Worm (Caenorhabditis elegans) whole organism, L4 larva: Measurements from ENCODE around the gene lys-8.

Experiments
- D1046.2 ChIP-seq: fragments of 200-800 bp; sonication (Bioruptor generic); IDR thresholded peaks from 2 replicates; pipeline ENCODE4 v1.3.6; 2022; ENCODE audit warnings: missing genetic modification characterization, missing compliant biosample characterization
- F26F4.8 ChIP-seq: fragments of 200-800 bp; sonication (Bioruptor generic); conservative IDR thresholded peaks from 2 replicates; pipeline ENCODE4 v1.3.6; 2022; ENCODE audit warnings: missing genetic modification characterization, missing compliant biosample characterization
- F44E2.7 ChIP-seq: fragments of 200-800 bp; sonication (Bioruptor generic); IDR thresholded peaks from 2 replicates; pipeline ENCODE4 v2.1.2; 2022; ENCODE audit warnings: missing genetic modification characterization, missing compliant biosample characterization
- F49E8.2 ChIP-seq: sonication (generic microtip); optimal IDR thresholded peaks from 2 replicates; lab custom pipeline; 2016; ENCODE audit warnings: missing compliant biosample characterization, mild to moderate bottlenecking, missing genetic modification characterization, borderline replicate concordance
- Y75B8A.6 ChIP-seq: fragments of 200-800 bp; sonication (Bioruptor generic); IDR thresholded peaks from 2 replicates; pipeline ENCODE4 v1.3.6; 2022; ENCODE audit warnings: missing genetic modification reagents, missing genetic modification characterization, missing compliant biosample characterization
- arid-1 ChIP-seq: fragments of 200-800 bp; sonication (Bioruptor generic); conservative IDR thresholded peaks from 2 replicates; pipeline ENCODE4 v1.3.6; 2022; ENCODE audit warnings: missing genetic modification reagents, missing genetic modification characterization, missing compliant biosample characterization
- ceh-20 ChIP-seq: fragments of 200-800 bp; sonication (Bioruptor generic); IDR thresholded peaks from 2 replicates; pipeline ENCODE4 v1.3.6; 2022; ENCODE audit warnings: missing genetic modification reagents, missing genetic modification characterization, missing compliant biosample characterization
- cey-2 ChIP-seq: sonication (generic microtip); optimal IDR thresholded peaks from 3 replicates; lab custom pipeline; 2017; ENCODE audit warnings: missing genetic modification characterization, mild to moderate bottlenecking, missing compliant biosample characterization, antibody characterized with exemption, borderline replicate concordance; ENCODE audit not compliant: insufficient read depth
- daf-16 ChIP-seq, 3 experiments: sonication (generic microtip); optimal IDR thresholded peaks; 2 replicates each; lab custom pipeline; 2016 to 2017; ENCODE audit warnings: missing genetic modification characterization in 3 of 3, missing genetic modification reagents in 3 of 3, mild to moderate bottlenecking in 2 of 3, missing compliant biosample characterization in 2 of 3, missing biosample characterization in 1 of 3, moderate library complexity in 1 of 3
- dmd-6 ChIP-seq: fragments of 200-800 bp; sonication (Bioruptor generic); IDR thresholded peaks from 2 replicates; pipeline ENCODE4 v1.3.6; 2022; ENCODE audit warnings: missing genetic modification reagents, missing genetic modification characterization, missing compliant biosample characterization
- dmd-8 ChIP-seq: fragments of 200-800 bp; sonication (Bioruptor generic); IDR thresholded peaks from 2 replicates; pipeline ENCODE4 v1.3.6; 2022; ENCODE audit warnings: missing genetic modification characterization, missing compliant biosample characterization
- dpl-1 ChIP-seq: fragments of 150-350 bp; optimal IDR thresholded peaks from 2 replicates; lab custom pipeline; 2014; ENCODE audit warnings: missing biosample characterization, missing genetic modification reagents, missing genetic modification characterization
- dve-1 ChIP-seq: sonication (generic microtip); optimal IDR thresholded peaks from 2 replicates; lab custom pipeline; 2017; ENCODE audit warnings: antibody characterized with exemption, mild to moderate bottlenecking, missing genetic modification characterization, missing compliant biosample characterization; ENCODE audit not compliant: insufficient read depth
- egl-43 ChIP-seq: fragments of 200-800 bp; sonication (Bioruptor generic); IDR thresholded peaks from 2 replicates; pipeline ENCODE4 v1.3.6; 2022; ENCODE audit warnings: missing genetic modification reagents, missing genetic modification characterization, missing compliant biosample characterization
- fkh-10 ChIP-seq: fragments of 150-350 bp; optimal IDR thresholded peaks from 2 replicates; lab custom pipeline; 2014; ENCODE audit warnings: missing biosample characterization, missing genetic modification reagents, missing genetic modification characterization
- fos-1 ChIP-seq: fragments of 150-350 bp; optimal IDR thresholded peaks from 2 replicates; lab custom pipeline; 2014; ENCODE audit warnings: missing biosample characterization, missing genetic modification characterization
- hlh-30 ChIP-seq: sonication (generic microtip); optimal IDR thresholded peaks from 2 replicates; lab custom pipeline; 2017; ENCODE audit warnings: antibody characterized with exemption, mild to moderate bottlenecking, missing genetic modification characterization, missing compliant biosample characterization; ENCODE audit not compliant: insufficient read depth
- hmg-1.1 ChIP-seq: fragments of 200-800 bp; sonication (Bioruptor generic); IDR thresholded peaks from 2 replicates; pipeline ENCODE4 v1.3.6; 2022; ENCODE audit warnings: missing genetic modification reagents, missing genetic modification characterization, missing compliant biosample characterization
- lim-7 ChIP-seq: fragments of 200-800 bp; sonication (Bioruptor generic); IDR thresholded peaks from 2 replicates; pipeline ENCODE4 v1.3.6; 2022; ENCODE audit warnings: missing genetic modification characterization, missing compliant biosample characterization
- lin-1 ChIP-seq: fragments of 200-800 bp; sonication (Bioruptor generic); IDR thresholded peaks from 2 replicates; pipeline ENCODE4 v1.3.6; 2022; ENCODE audit warnings: missing genetic modification reagents, missing genetic modification characterization, missing compliant biosample characterization
- lin-39 ChIP-seq: fragments of 150-350 bp; optimal IDR thresholded peaks from 2 replicates; lab custom pipeline; 2014; ENCODE audit warnings: missing biosample characterization, missing genetic modification reagents, missing genetic modification characterization
- lir-3 ChIP-seq: sonication (generic microtip); optimal IDR thresholded peaks from 2 replicates; lab custom pipeline; 2016; ENCODE audit warnings: mild to moderate bottlenecking, missing genetic modification characterization, missing compliant biosample characterization
- lsy-2 ChIP-seq, 2 experiments: fragments of 150-350 bp in 1 of 2; sonication (generic microtip) in 1 of 2; optimal IDR thresholded peaks; 2 replicates each; lab custom pipeline; 2014 to 2017; ENCODE audit warnings: missing biosample characterization in 2 of 2, missing genetic modification characterization in 2 of 2
- madf-5 ChIP-seq, 2 experiments: fragments of 200-800 bp; sonication (Bioruptor generic); IDR thresholded peaks; 2 replicates each; pipeline ENCODE4 v1.3.6; 2022; ENCODE audit warnings: missing compliant biosample characterization in 2 of 2, missing genetic modification characterization in 2 of 2
- madf-9 ChIP-seq: fragments of 200-800 bp; sonication (Bioruptor generic); conservative IDR thresholded peaks from 2 replicates; pipeline ENCODE4 v1.3.6; 2022; ENCODE audit warnings: missing genetic modification reagents, missing genetic modification characterization, missing compliant biosample characterization
- nhr-10 ChIP-seq: fragments of 150-350 bp; optimal IDR thresholded peaks from 2 replicates; lab custom pipeline; 2014; ENCODE audit warnings: missing biosample characterization, missing genetic modification characterization
- nhr-102 ChIP-seq: sonication (generic microtip); optimal IDR thresholded peaks from 2 replicates; lab custom pipeline; 2016; ENCODE audit warnings: mild to moderate bottlenecking, missing genetic modification characterization, moderate library complexity, missing compliant biosample characterization
- nhr-237 ChIP-seq: sonication (generic microtip); optimal IDR thresholded peaks from 2 replicates; lab custom pipeline; 2017; ENCODE audit warnings: missing biosample characterization, missing genetic modification characterization
- nhr-41 ChIP-seq: fragments of 200-800 bp; sonication (Bioruptor generic); IDR thresholded peaks from 2 replicates; pipeline ENCODE4 v1.3.6; 2022; ENCODE audit warnings: missing genetic modification reagents, missing genetic modification characterization, missing compliant biosample characterization
- nhr-42 ChIP-seq: fragments of 200-800 bp; sonication (Bioruptor generic); IDR thresholded peaks from 2 replicates; pipeline ENCODE4 v1.3.6; 2022; ENCODE audit warnings: missing genetic modification characterization, missing compliant biosample characterization
- nhr-6 ChIP-seq: fragments of 150-350 bp; optimal IDR thresholded peaks from 2 replicates; lab custom pipeline; 2014; ENCODE audit warnings: missing biosample characterization, missing genetic modification characterization
- sdz-12 ChIP-seq: fragments of 200-800 bp; sonication (Bioruptor generic); optimal IDR thresholded peaks from 2 replicates; lab custom pipeline; 2018; ENCODE audit warnings: mild to moderate bottlenecking, missing genetic modification characterization, missing compliant biosample characterization
- spr-1 ChIP-seq: sonication (generic microtip); optimal IDR thresholded peaks from 2 replicates; lab custom pipeline; 2016; ENCODE audit warnings: mild to moderate bottlenecking, missing genetic modification characterization, missing compliant biosample characterization
- spr-3 ChIP-seq: fragments of 200-800 bp; sonication (Bioruptor generic); optimal IDR thresholded peaks from 2 replicates; lab custom pipeline; 2018; ENCODE audit warnings: mild to moderate bottlenecking, missing genetic modification characterization, missing compliant biosample characterization
- zfp-2 ChIP-seq: sonication (generic microtip); optimal IDR thresholded peaks from 2 replicates; lab custom pipeline; 2016; ENCODE audit warnings: mild to moderate bottlenecking, missing genetic modification characterization, missing compliant biosample characterization
- zip-11 ChIP-seq: fragments of 200-800 bp; sonication (Bioruptor generic); IDR thresholded peaks from 2 replicates; pipeline ENCODE4 v1.3.6; 2022; ENCODE audit warnings: missing genetic modification characterization, missing compliant biosample characterization
- ztf-11 ChIP-seq: fragments of 150-350 bp; optimal IDR thresholded peaks from 2 replicates; lab custom pipeline; 2014; ENCODE audit warnings: missing biosample characterization, missing genetic modification characterization

The lys-8 gene

DNA sequence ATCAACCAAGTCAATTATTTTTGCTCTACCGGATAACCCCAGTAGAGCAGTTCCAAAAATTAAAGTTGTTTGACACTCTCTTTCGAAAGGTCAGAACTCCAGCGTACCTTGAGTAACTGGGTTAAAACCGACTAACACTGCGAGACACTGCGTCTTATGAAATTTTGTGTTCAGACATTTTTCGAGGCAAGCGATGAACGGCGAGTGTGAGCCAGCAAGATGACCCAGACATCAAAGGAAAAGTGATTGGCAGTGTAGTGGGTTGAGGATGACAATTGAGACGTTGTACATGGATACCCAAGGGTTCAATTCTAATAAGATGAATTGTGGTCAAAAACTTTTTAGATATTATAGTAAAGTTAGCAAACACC lies 41.8 kb upstream of the lys-8 start (continued):
- TF ChIP-seq dmd-6 (GFP tag; lab: Robert Waterston, UW): peak; percentile 80
- peak; percentile 0 to 83 for TF ChIP-seq lsy-2 (tag; optimal IDR thresholded peaks at IDR 0.05; lab: Kevin White, UChicago)
- peak; percentile 10 for TF ChIP-seq nhr-102 (tag; lab: Kevin White, UChicago)
- no peak for TF ChIP-seq lim-7 (GFP tag; lab: Robert Waterston, UW)
- TF ChIP-seq ceh-20 (GFP tag; lab: Robert Waterston, UW): peak; percentile 46
- TF ChIP-seq fkh-10 (GFP tag; lab: Kevin White, UChicago): no peak
- peak; percentile 33 for TF ChIP-seq hlh-30 (tag; lab: Kevin White, UChicago)
- TF ChIP-seq, all 104 proteins: peak for 43

DNA sequence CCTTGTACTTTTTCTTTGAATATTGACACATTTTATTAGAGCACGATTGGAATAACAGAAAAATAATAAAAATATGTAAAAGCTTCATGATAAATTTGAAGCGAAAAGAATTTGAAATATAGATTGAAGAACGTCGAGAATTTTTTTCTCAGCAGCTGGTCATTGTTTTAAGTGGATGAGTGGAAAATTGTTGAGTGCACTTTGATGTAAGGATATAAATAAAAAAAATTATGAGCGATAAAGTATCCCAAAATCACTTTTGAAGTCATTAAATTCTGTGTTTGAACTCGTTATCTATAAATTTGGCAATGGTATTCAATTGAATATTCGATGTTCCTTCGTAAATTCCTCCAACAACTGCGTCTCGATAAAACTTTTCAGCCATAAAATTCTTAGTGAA lies 41.2 kb upstream of the lys-8 start, which contains the start of gene ins-13:
Gene ins-13, minus strand, starts transcription at position 101 of the 400 bp plus-strand sequence.
- TF ChIP-seq lin-1: no peak
- TF ChIP-seq, all 104 proteins: peak for 0

DNA sequence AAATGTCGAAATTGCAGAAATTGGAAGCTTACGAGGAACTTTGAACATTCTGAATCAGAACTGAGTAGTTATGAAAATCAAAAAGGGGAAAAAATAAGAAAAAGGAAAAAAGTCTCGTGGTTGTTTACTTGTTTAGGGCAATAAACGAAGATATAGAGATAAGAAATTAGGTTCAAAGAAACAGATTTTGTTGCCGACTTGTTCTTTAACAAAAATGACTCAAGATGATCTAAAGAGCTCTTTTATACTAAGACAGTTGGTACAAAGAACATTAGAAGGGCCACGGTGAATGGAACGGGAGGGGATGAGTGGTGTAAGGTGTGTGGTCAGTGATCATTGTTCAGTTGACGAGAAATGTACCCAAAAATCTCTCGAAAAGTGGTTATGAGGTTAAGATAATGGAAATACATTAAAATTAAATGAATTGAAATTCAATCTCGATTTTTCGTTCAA lies 38.5 kb upstream of the lys-8 start, which contains the start of gene acdh-2:
Gene acdh-2, minus strand, starts transcription at position 51 of the 453 bp plus-strand sequence.
- TF ChIP-seq F26F4.8 (GFP tag; lab: Robert Waterston, UW) (no peak), fos-1 (tag; lab: Kevin White, UChicago) (no peak), F44E2.7 (GFP tag; lab: Robert Waterston, UW) (no peak), hlh-30 (tag; lab: Kevin White, UChicago) (no peak), daf-16 (GFP tag; optimal IDR thresholded peaks at IDR 0.05; lab: Kevin White, UChicago) (no peak), daf-16 (tag; optimal IDR thresholded peaks at IDR 0.05; lab: Kevin White, UChicago) (peak; percentile 2), nhr-237 (tag; lab: Kevin White, UChicago) (no peak), arid-1 (no peak), nhr-6 (tag; lab: Kevin White, UChicago) (no peak), dpl-1 (no peak), lin-39 (tag; lab: Kevin White, UChicago) (no peak), nhr-42 (GFP tag; lab: Robert Waterston, UW) (no peak), dve-1 (tag; lab: Kevin White, UChicago) (peak; percentile 7), zip-11 (GFP tag; lab: Robert Waterston, UW) (no peak), spr-3 (GFP tag; lab: Kevin White, UChicago) (no peak), lir-3 (tag; lab: Kevin White, UChicago) (no peak)
- TF ChIP-seq, all 104 proteins: peak for 2

DNA sequence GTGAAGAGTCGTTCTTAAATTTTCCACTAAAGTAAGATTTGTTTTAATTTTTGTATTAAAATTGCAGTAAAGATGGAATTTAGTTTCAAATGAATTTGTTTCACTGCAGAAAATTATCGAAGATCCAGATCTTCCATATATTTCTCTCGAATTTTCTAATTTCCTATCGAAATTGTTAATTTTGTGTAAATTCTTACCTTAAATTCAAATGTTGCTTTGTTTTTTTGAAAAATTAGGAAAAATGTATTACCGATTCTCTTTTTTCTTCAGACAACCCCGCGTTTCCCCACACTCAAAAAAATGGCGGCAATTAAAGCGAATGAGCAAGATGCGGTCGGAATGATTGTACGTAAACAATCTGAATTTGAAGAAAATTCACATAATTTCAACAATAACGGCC lies 36.2 kb upstream of the lys-8 start, which contains the start of gene C17C3.6:
Gene C17C3.6, plus strand, starts transcription at position 301 of the 400 bp plus-strand sequence.
- TF ChIP-seq dve-1 (tag; lab: Kevin White, UChicago) (no peak), F49E8.2 (tag; lab: Kevin White, UChicago) (no peak), ztf-11 (tag; lab: Kevin White, UChicago) (no peak), nhr-10 (tag; lab: Kevin White, UChicago) (no peak), sdz-12 (no peak), madf-9 (GFP tag; lab: Robert Waterston, UW) (no peak), D1046.2 (GFP tag; lab: Robert Waterston, UW) (no peak), egl-43 (GFP tag; lab: Robert Waterston, UW) (no peak), F26F4.8 (GFP tag; lab: Robert Waterston, UW) (no peak), hmg-1.1 (no peak), cey-2 (no peak), dmd-8 (GFP tag; lab: Robert Waterston, UW) (no peak), madf-5 (GFP tag; IDR thresholded peaks at IDR 0.05; lab: Robert Waterston, UW) (no peak), nhr-41 (GFP tag; lab: Robert Waterston, UW) (no peak), zfp-2 (tag; lab: Kevin White, UChicago) (no peak), Y75B8A.6 (GFP tag; lab: Robert Waterston, UW) (no peak), zip-11 (GFP tag; lab: Robert Waterston, UW) (no peak), fos-1 (tag; lab: Kevin White, UChicago) (no peak), spr-1 (tag; lab: Kevin White, UChicago) (no peak)
- TF ChIP-seq, all 104 proteins: peak for 0
